Fruit fly (Drosophila melanogaster) whole organism, embryonic: ENCODE measurements around the gene yellow-e3.

Source experiments
- ATbp ChIP-seq: fragments of 200-800 bp; sonication (Bioruptor generic); optimal IDR thresholded peaks from 2 replicates; lab custom pipeline; 2017; ENCODE audit warnings: missing biosample characterization, mild to moderate bottlenecking, missing genetic modification characterization, missing genetic modification reagents
- Bdp1 ChIP-seq: fragments of 200-800 bp; sonication (Bioruptor generic); optimal IDR thresholded peaks from 3 replicates; lab custom pipeline; 2016; ENCODE audit warnings: missing biosample characterization, missing genetic modification characterization
- CG10274 ChIP-seq: fragments of 200-800 bp; sonication (Bioruptor generic); optimal IDR thresholded peaks from 3 replicates; lab custom pipeline; 2017; ENCODE audit warnings: missing biosample characterization, mild to moderate bottlenecking, missing genetic modification characterization
- CG10366 ChIP-seq: fragments of 200-800 bp; sonication (Bioruptor generic); IDR thresholded peaks from 2 replicates; pipeline ENCODE4 v1.3.6; 2022; ENCODE audit warnings: missing biosample characterization, missing genetic modification characterization
- CG10431 ChIP-seq: fragments of 200-800 bp; sonication (Bioruptor generic); optimal IDR thresholded peaks from 3 replicates; lab custom pipeline; 2018; ENCODE audit warnings: missing biosample characterization, mild to moderate bottlenecking, missing genetic modification characterization
- CG11723 ChIP-seq: fragments of 200-800 bp; sonication (Bioruptor generic); optimal IDR thresholded peaks from 2 replicates; lab custom pipeline; 2017; ENCODE audit warnings: missing biosample characterization, mild to moderate bottlenecking, missing genetic modification characterization
- CG12155 ChIP-seq: fragments of 200-800 bp; sonication (Bioruptor generic); optimal IDR thresholded peaks from 3 replicates; lab custom pipeline; 2016; ENCODE audit warnings: missing biosample characterization, missing genetic modification characterization
- CG17385 ChIP-seq: fragments of 200-800 bp; sonication (Bioruptor generic); optimal IDR thresholded peaks from 3 replicates; lab custom pipeline; 2018; ENCODE audit warnings: missing biosample characterization, mild to moderate bottlenecking, missing genetic modification characterization
- CG18011 ChIP-seq: fragments of 200-800 bp; sonication (Bioruptor generic); optimal IDR thresholded peaks from 2 replicates; lab custom pipeline; 2017; ENCODE audit warnings: missing biosample characterization, missing genetic modification characterization, mild to moderate bottlenecking, moderate library complexity, missing genotype
- CG18764 ChIP-seq: fragments of 200-800 bp; sonication (Bioruptor generic); optimal IDR thresholded peaks from 3 replicates; lab custom pipeline; 2016; ENCODE audit warnings: missing biosample characterization, missing genetic modification characterization
- CG2199 ChIP-seq: fragments of 200-800 bp; sonication (Bioruptor generic); IDR thresholded peaks from 3 replicates; pipeline ENCODE4 v1.3.6; 2022; ENCODE audit warnings: missing biosample characterization, missing genetic modification characterization
- CG34376 ChIP-seq: fragments of 200-800 bp; sonication (Bioruptor generic); optimal IDR thresholded peaks from 2 replicates; lab custom pipeline; 2018; ENCODE audit warnings: missing biosample characterization, mild to moderate bottlenecking, missing genetic modification characterization
- CG4328 ChIP-seq: fragments of 200-800 bp; sonication (Bioruptor generic); optimal IDR thresholded peaks from 3 replicates; lab custom pipeline; 2017; ENCODE audit warnings: missing biosample characterization, missing genetic modification reagents, missing genetic modification characterization
- CG4424 ChIP-seq: fragments of 200-800 bp; sonication (Bioruptor generic); optimal IDR thresholded peaks from 3 replicates; lab custom pipeline; 2016; ENCODE audit warnings: missing biosample characterization, missing genetic modification characterization
- CG4820 ChIP-seq: fragments of 200-800 bp; sonication (Bioruptor generic); optimal IDR thresholded peaks from 3 replicates; lab custom pipeline; 2016; ENCODE audit warnings: missing biosample characterization, missing genetic modification characterization
- CG5245 ChIP-seq: fragments of 200-800 bp; sonication (Bioruptor generic); optimal IDR thresholded peaks from 3 replicates; lab custom pipeline; 2016; ENCODE audit warnings: missing biosample characterization, missing genetic modification characterization
- CG6689 ChIP-seq: fragments of 200-800 bp; sonication (Bioruptor generic); IDR thresholded peaks from 2 replicates; pipeline ENCODE4 v1.3.6; 2022; ENCODE audit warnings: missing biosample characterization, missing genetic modification characterization
- CG7372 ChIP-seq: fragments of 200-800 bp; sonication (Bioruptor generic); IDR thresholded peaks from 2 replicates; pipeline ENCODE4 v1.3.6; 2022; ENCODE audit warnings: missing biosample characterization, missing genetic modification characterization
- CG7839 ChIP-seq: fragments of 200-800 bp; sonication (Bioruptor generic); optimal IDR thresholded peaks from 3 replicates; lab custom pipeline; 2018; ENCODE audit warnings: missing biosample characterization, mild to moderate bottlenecking, missing genetic modification characterization, moderate library complexity
- CG9727 ChIP-seq: fragments of 200-800 bp; sonication (Bioruptor generic); optimal IDR thresholded peaks from 3 replicates; lab custom pipeline; 2017; ENCODE audit warnings: missing biosample characterization, mild to moderate bottlenecking, missing genetic modification characterization
- Deaf1 ChIP-seq: fragments of 200-800 bp; optimal IDR thresholded peaks from 3 replicates; lab custom pipeline; 2019; ENCODE audit warnings: missing biosample characterization, mild to moderate bottlenecking, missing genetic modification characterization, moderate library complexity
- E2f2 ChIP-seq: fragments of 200-800 bp; sonication (Bioruptor generic); IDR thresholded peaks from 2 replicates; pipeline ENCODE4 v1.3.6; 2022; ENCODE audit warnings: missing biosample characterization, missing genetic modification characterization
- Eip74EF ChIP-seq, 2 experiments: fragments of 200-800 bp in 1 of 2; fragments of >200 bp in 1 of 2; sonication (Bioruptor generic) in 1 of 2; optimal IDR thresholded peaks; 2 replicates each; lab custom pipeline; 2017 to 2019; ENCODE audit warnings: missing biosample characterization in 2 of 2, missing genetic modification characterization in 2 of 2, mild to moderate bottlenecking in 1 of 2, moderate library complexity in 1 of 2
- Ptx1 ChIP-seq: fragments of 200-800 bp; sonication (Bioruptor generic); IDR thresholded peaks from 2 replicates; pipeline ENCODE4 v1.3.6; 2022; ENCODE audit warnings: missing biosample characterization, missing genetic modification characterization
- Rfx ChIP-seq: fragments of 200-800 bp; sonication (Bioruptor generic); IDR thresholded peaks from 2 replicates; pipeline ENCODE4 v1.3.6; 2022; ENCODE audit warnings: missing biosample characterization, missing genetic modification characterization
- Rx ChIP-seq: fragments of 200-800 bp; sonication (Bioruptor generic); IDR thresholded peaks from 2 replicates; pipeline ENCODE4 v1.3.6; 2022; ENCODE audit warnings: missing biosample characterization, missing genetic modification characterization
- Scr ChIP-seq: fragments of 200-800 bp; sonication (Bioruptor generic); IDR thresholded peaks from 2 replicates; pipeline ENCODE4 v1.3.6; 2022; ENCODE audit warnings: missing biosample characterization, missing genetic modification characterization; ENCODE audit not compliant: partially characterized antibody
- Sry-δ ChIP-seq: fragments of 200-800 bp; sonication (Bioruptor generic); optimal IDR thresholded peaks from 2 replicates; lab custom pipeline; 2016; ENCODE audit warnings: missing biosample characterization, missing genetic modification characterization
- Ssrp ChIP-seq: fragments of 200-800 bp; sonication (Bioruptor generic); optimal IDR thresholded peaks from 2 replicates; lab custom pipeline; 2018; ENCODE audit warnings: missing biosample characterization, mild to moderate bottlenecking, missing genetic modification characterization, moderate library complexity
- amos ChIP-seq: fragments of 200-800 bp; sonication (Bioruptor generic); IDR thresholded peaks from 2 replicates; pipeline ENCODE4 v1.3.6; 2022; ENCODE audit warnings: missing biosample characterization, missing genetic modification characterization; ENCODE audit not compliant: partially characterized antibody
- danr ChIP-seq: fragments of 200-800 bp; sonication (Bioruptor generic); IDR thresholded peaks from 2 replicates; pipeline ENCODE4 v1.3.6; 2022; ENCODE audit warnings: missing biosample characterization, missing genetic modification characterization
- dmrt99B ChIP-seq: fragments of 200-800 bp; sonication (Bioruptor generic); optimal IDR thresholded peaks from 2 replicates; lab custom pipeline; 2018; ENCODE audit warnings: missing biosample characterization, mild to moderate bottlenecking, missing genetic modification characterization, moderate library complexity
- dpn ChIP-seq, 2 experiments: fragments of 200-800 bp; sonication (Bioruptor generic); optimal IDR thresholded peaks; 3 replicates each; lab custom pipeline; 2016; ENCODE audit warnings: missing biosample characterization in 2 of 2, missing genetic modification characterization in 2 of 2
- fd96Cb ChIP-seq: fragments of 200-800 bp; sonication (Bioruptor generic); optimal IDR thresholded peaks from 2 replicates; lab custom pipeline; 2018; ENCODE audit warnings: missing biosample characterization, mild to moderate bottlenecking, missing genetic modification characterization, moderate library complexity
- gce ChIP-seq: fragments of 200-800 bp; sonication (Bioruptor generic); IDR thresholded peaks from 3 replicates; pipeline ENCODE4 v1.3.6; 2022; ENCODE audit warnings: missing biosample characterization, missing genetic modification characterization
- gcm ChIP-seq: fragments of 200-800 bp; sonication (Bioruptor generic); optimal IDR thresholded peaks from 2 replicates; lab custom pipeline; 2019; ENCODE audit warnings: missing biosample characterization, mild to moderate bottlenecking, missing genetic modification characterization, moderate library complexity
- gsb-n ChIP-seq: fragments of 200-800 bp; sonication (Bioruptor generic); optimal IDR thresholded peaks from 3 replicates; lab custom pipeline; 2018; ENCODE audit warnings: missing biosample characterization, mild to moderate bottlenecking, missing genetic modification characterization
- hb ChIP-seq: fragments of 200-800 bp; sonication (Bioruptor generic); IDR thresholded peaks from 3 replicates; pipeline ENCODE4 v1.3.6; 2022; ENCODE audit warnings: missing biosample characterization, missing genetic modification characterization; ENCODE audit not compliant: partially characterized antibody
- inv ChIP-seq: fragments of 200-800 bp; sonication (Bioruptor generic); IDR thresholded peaks from 2 replicates; pipeline ENCODE4 v1.3.6; 2022; ENCODE audit warnings: missing biosample characterization, missing genetic modification characterization; ENCODE audit not compliant: partially characterized antibody
- kni ChIP-seq: fragments of 200-800 bp; sonication (Bioruptor generic); optimal IDR thresholded peaks from 3 replicates; lab custom pipeline; 2017; ENCODE audit warnings: mild to moderate bottlenecking, missing biosample characterization, missing genetic modification reagents, missing genetic modification characterization
- lab ChIP-seq: fragments of 200-800 bp; sonication (Bioruptor generic); optimal IDR thresholded peaks from 3 replicates; lab custom pipeline; 2017; ENCODE audit warnings: missing biosample characterization, missing genetic modification characterization, mild to moderate bottlenecking, moderate library complexity, missing genetic modification reagents
- lola ChIP-seq, 3 experiments: fragments of >200 bp in 2 of 3; fragments of 200-800 bp in 1 of 3; sonication (Bioruptor generic) in 1 of 3; optimal IDR thresholded peaks; 2 replicates each; lab custom pipeline; 2017 to 2019; ENCODE audit warnings: missing biosample characterization in 3 of 3, missing genetic modification characterization in 3 of 3, mild to moderate bottlenecking in 1 of 3, moderate library complexity in 1 of 3
- mld ChIP-seq: fragments of 200-800 bp; sonication (Bioruptor generic); IDR thresholded peaks from 3 replicates; pipeline ENCODE4 v1.3.6; 2022; ENCODE audit warnings: missing biosample characterization, missing genetic modification characterization; ENCODE audit not compliant: partially characterized antibody
- nom ChIP-seq: fragments of 200-800 bp; sonication (Bioruptor generic); optimal IDR thresholded peaks from 2 replicates; lab custom pipeline; 2017; ENCODE audit warnings: missing biosample characterization, missing genetic modification characterization, mild to moderate bottlenecking, moderate library complexity, missing genetic modification reagents
- oc ChIP-seq: fragments of 200-800 bp; sonication (Bioruptor generic); optimal IDR thresholded peaks from 2 replicates; lab custom pipeline; 2018; ENCODE audit warnings: missing biosample characterization, mild to moderate bottlenecking, missing genetic modification characterization, moderate library complexity
- pum ChIP-seq: fragments of 200-800 bp; sonication (Bioruptor generic); optimal IDR thresholded peaks from 2 replicates; lab custom pipeline; 2016; ENCODE audit warnings: missing biosample characterization, missing genetic modification characterization
- stc ChIP-seq: fragments of 200-800 bp; sonication (Bioruptor generic); IDR thresholded peaks from 2 replicates; pipeline ENCODE4 v1.3.6; 2022; ENCODE audit warnings: missing biosample characterization, missing genetic modification characterization
- tio ChIP-seq: fragments of 200-800 bp; sonication (Bioruptor generic); optimal IDR thresholded peaks from 2 replicates; lab custom pipeline; 2017; ENCODE audit warnings: missing biosample characterization, missing genetic modification characterization, inconsistent platforms

Gene yellow-e3

dm6 chr3R:13425470-13426033 is 20.9 kb upstream of the yellow-e3 start, which contains the start of gene Act87E (continued):
- TF ChIP-seq dmrt99B (tag; lab: Kevin White, UChicago) (peak; percentile 78), danr (GFP tag; lab: Robert Waterston, UW) (0 out of 2 replicates have a peak, but pooled peaks have one; percentile 49), Eip74EF (GFP tag; optimal IDR thresholded peaks at IDR 0.05; lab: Kevin White, UChicago) (peak in 1 of 2 experiments; percentile 72), CG2199 (GFP tag; lab: Robert Waterston, UW) (no peak), CG17385 (GFP tag; lab: Kevin White, UChicago) (peak; percentile 54), Rx (GFP tag; lab: Robert Waterston, UW) (no peak), Rfx (0 out of 2 replicates have a peak, but pooled peaks have one; percentile 10), kni (GFP tag; lab: Kevin White, UChicago) (no peak), CG10274 (GFP tag; lab: Kevin White, UChicago) (no peak), CG7372 (no peak), gcm (GFP tag; lab: Kevin White, UChicago) (peak; percentile 60), lola (GFP tag; optimal IDR thresholded peaks at IDR 0.05; lab: Kevin White, UChicago) (peak in 1 of 3 experiments; percentile 87), amos (GFP tag; lab: Robert Waterston, UW) (no peak), Bdp1 (no peak), ATbp (GFP tag; lab: Kevin White, UChicago) (peak; percentile 35), CG12155 (GFP tag; lab: Kevin White, UChicago) (peak; percentile 19), CG6689 (GFP tag; lab: Robert Waterston, UW) (peak; percentile 60; the same call in 1 of the 2 replicates), nom (no peak), CG4328 (GFP tag; lab: Kevin White, UChicago) (peak; percentile 3), fd96Cb (tag; lab: Kevin White, UChicago) (peak; percentile 75), hb (GFP tag; lab: Robert Waterston, UW) (no peak), gsb-n (tag; lab: Kevin White, UChicago) (peak; percentile 77), mld (no peak), CG4424 (peak; percentile 52), CG7839 (peak; percentile 78), Ssrp (tag; lab: Kevin White, UChicago) (peak; percentile 78), CG5245 (GFP tag; lab: Kevin White, UChicago) (no peak), oc (tag; lab: Kevin White, UChicago) (peak; percentile 19), CG34376 (GFP tag; lab: Kevin White, UChicago) (no peak), Scr (GFP tag; lab: Robert Waterston, UW) (no peak), lab (GFP tag; lab: Kevin White, UChicago) (peak; percentile 46), CG9727 (GFP tag; lab: Kevin White, UChicago) (peak; percentile 82), gce (GFP tag; lab: Robert Waterston, UW) (no peak), Sry-δ (no peak), CG10366 (GFP tag; lab: Robert Waterston, UW) (0 out of 2 replicates have a peak, but pooled peaks have one; percentile 32), pum (no peak), inv (GFP tag; lab: Robert Waterston, UW) (no peak), CG4820 (GFP tag; lab: Kevin White, UChicago) (peak; percentile 15), stc (peak; percentile 58), CG10431 (GFP tag; lab: Kevin White, UChicago) (peak; percentile 8), tio (GFP tag; lab: Kevin White, UChicago) (peak; percentile 65), CG18011 (GFP tag; lab: Kevin White, UChicago) (no peak), E2f2 (GFP tag; lab: Robert Waterston, UW) (no peak), dpn (GFP tag; optimal IDR thresholded peaks at IDR 0.05; lab: Kevin White, UChicago) (peak in 1 of 2 experiments; percentile 41), CG18764 (GFP tag; lab: Kevin White, UChicago) (no peak), Deaf1 (tag; lab: Kevin White, UChicago) (peak; percentile 27), CG11723 (GFP tag; lab: Kevin White, UChicago) (peak; percentile 45), Ptx1 (GFP tag; lab: Robert Waterston, UW) (peak; percentile 67)
